Worm (Caenorhabditis elegans): ENCODE data around the gene scav-1.

ce11 chrX:5354022-5354876, 46.1 kb downstream of the scav-1 start, which contains the start of gene pfn-2:
- TF ChIP-seq jun-1 (tag; optimal IDR thresholded peaks at IDR 0.05) (no peak), nhr-237 (tag; optimal IDR thresholded peaks at IDR 0.05) (no peak), nhr-76 (tag; optimal IDR thresholded peaks at IDR 0.05) (no peak), nhr-12 (tag; optimal IDR thresholded peaks at IDR 0.05) (no peak), zag-1 (tag; optimal IDR thresholded peaks at IDR 0.05) (no peak), elt-1 (tag; optimal IDR thresholded peaks at IDR 0.05) (no peak), unc-62 (GFP tag; optimal IDR thresholded peaks at IDR 0.05) (no peak), ceh-82 (tag; optimal IDR thresholded peaks at IDR 0.05) (no peak)

Measured in whole organism, L3 larva.